Fruit fly (Drosophila melanogaster) whole organism, pupa: ENCODE measurements around the gene Smg5.
A peak's percentile ranks its signal among the peaks of the same experiment; 100 is the strongest.

Experiments used
- CG10348 ChIP-seq: fragments of 200-800 bp; sonication (Bioruptor generic); IDR thresholded peaks from 2 replicates; pipeline ENCODE4 v1.3.6; 2022; ENCODE audit warnings: missing biosample characterization, missing genetic modification characterization
- CG12605 ChIP-seq: fragments of 200-800 bp; sonication (Bioruptor generic); IDR thresholded peaks from 2 replicates; pipeline ENCODE4 v1.3.6; 2022; ENCODE audit warnings: missing biosample characterization, missing genetic modification characterization
- CG13204 ChIP-seq: fragments of 200-800 bp; sonication (Bioruptor generic); optimal IDR thresholded peaks from 2 replicates; lab custom pipeline; 2018; ENCODE audit warnings: missing biosample characterization, mild to moderate bottlenecking, missing genetic modification characterization, moderate library complexity
- CG14655 ChIP-seq: fragments of 200-800 bp; sonication (Bioruptor generic); optimal IDR thresholded peaks from 3 replicates; lab custom pipeline; 2017; ENCODE audit warnings: mild to moderate bottlenecking, missing biosample characterization, missing genetic modification reagents, missing genetic modification characterization
- CG15710 ChIP-seq: fragments of 200-800 bp; sonication (Bioruptor generic); optimal IDR thresholded peaks from 2 replicates; lab custom pipeline; 2018; ENCODE audit warnings: missing biosample characterization, mild to moderate bottlenecking, missing genetic modification characterization, moderate library complexity
- CG17806 ChIP-seq: fragments of 200-800 bp; sonication (Bioruptor generic); optimal IDR thresholded peaks from 2 replicates; lab custom pipeline; 2018; ENCODE audit warnings: missing biosample characterization, mild to moderate bottlenecking, missing genetic modification characterization, moderate library complexity
- CG32121 ChIP-seq: fragments of 200-800 bp; sonication (Bioruptor generic); IDR thresholded peaks from 2 replicates; pipeline ENCODE4 v1.3.6; 2022; ENCODE audit warnings: missing biosample characterization, missing genetic modification characterization
- CG34367 ChIP-seq: fragments of 200-800 bp; sonication (Bioruptor generic); optimal IDR thresholded peaks from 2 replicates; lab custom pipeline; 2018; ENCODE audit warnings: missing biosample characterization, mild to moderate bottlenecking, missing genetic modification characterization
- CG4496 ChIP-seq: fragments of 200-800 bp; sonication (Bioruptor generic); IDR thresholded peaks from 3 replicates; pipeline ENCODE4 v1.3.6; 2022; ENCODE audit warnings: missing biosample characterization, missing genetic modification characterization
- CG8159 ChIP-seq: fragments of 200-800 bp; sonication (Bioruptor generic); optimal IDR thresholded peaks from 3 replicates; lab custom pipeline; 2018; ENCODE audit warnings: missing biosample characterization, mild to moderate bottlenecking, missing genetic modification characterization, moderate library complexity
- CG8301 ChIP-seq: fragments of 200-800 bp; sonication (Bioruptor generic); optimal IDR thresholded peaks from 2 replicates; lab custom pipeline; 2018; ENCODE audit warnings: missing biosample characterization, mild to moderate bottlenecking, missing genetic modification characterization
- CG9948 ChIP-seq: fragments of 200-800 bp; sonication (Bioruptor generic); optimal IDR thresholded peaks from 2 replicates; lab custom pipeline; 2018; ENCODE audit warnings: missing biosample characterization, mild to moderate bottlenecking, missing genetic modification characterization, moderate library complexity
- D1 ChIP-seq: fragments of 200-800 bp; sonication (Bioruptor generic); optimal IDR thresholded peaks from 2 replicates; lab custom pipeline; 2018; ENCODE audit warnings: missing biosample characterization, mild to moderate bottlenecking, missing genetic modification characterization, moderate library complexity
- EcR ChIP-seq: fragments of 200-800 bp; sonication (Bioruptor generic); optimal IDR thresholded peaks from 3 replicates; lab custom pipeline; 2019; ENCODE audit warnings: missing biosample characterization, missing genetic modification characterization, mild to moderate bottlenecking, moderate library complexity, missing genetic modification reagents
- Ets98B ChIP-seq: fragments of 200-800 bp; sonication (Bioruptor generic); IDR thresholded peaks from 2 replicates; pipeline ENCODE4 v1.3.6; 2022; ENCODE audit warnings: missing biosample characterization, missing genetic modification characterization
- Pif1A ChIP-seq: fragments of 200-800 bp; sonication (Bioruptor generic); optimal IDR thresholded peaks from 3 replicates; lab custom pipeline; 2016; ENCODE audit warnings: missing biosample characterization, missing genetic modification characterization
- Pif1B ChIP-seq: fragments of 200-800 bp; sonication (Bioruptor generic); optimal IDR thresholded peaks from 3 replicates; lab custom pipeline; 2016; ENCODE audit warnings: missing biosample characterization, missing genetic modification characterization
- Snoo ChIP-seq: fragments of 200-800 bp; sonication (Bioruptor generic); optimal IDR thresholded peaks from 3 replicates; lab custom pipeline; 2017; ENCODE audit warnings: missing biosample characterization, mild to moderate bottlenecking, missing genetic modification characterization, inconsistent platforms
- fd96Ca ChIP-seq: fragments of 200-800 bp; sonication (Bioruptor generic); IDR thresholded peaks from 3 replicates; pipeline ENCODE4 v1.3.6; 2022; ENCODE audit warnings: missing biosample characterization, missing genetic modification characterization
- gl ChIP-seq: fragments of 200-800 bp; sonication (Bioruptor generic); optimal IDR thresholded peaks from 2 replicates; lab custom pipeline; 2018; ENCODE audit warnings: missing biosample characterization, mild to moderate bottlenecking, missing genetic modification characterization
- rn ChIP-seq: fragments of 200-800 bp; sonication (Bioruptor generic); IDR thresholded peaks from 2 replicates; pipeline ENCODE4 v1.3.6; 2022; ENCODE audit warnings: missing biosample characterization, missing genetic modification characterization

The Smg5 gene

DNA sequence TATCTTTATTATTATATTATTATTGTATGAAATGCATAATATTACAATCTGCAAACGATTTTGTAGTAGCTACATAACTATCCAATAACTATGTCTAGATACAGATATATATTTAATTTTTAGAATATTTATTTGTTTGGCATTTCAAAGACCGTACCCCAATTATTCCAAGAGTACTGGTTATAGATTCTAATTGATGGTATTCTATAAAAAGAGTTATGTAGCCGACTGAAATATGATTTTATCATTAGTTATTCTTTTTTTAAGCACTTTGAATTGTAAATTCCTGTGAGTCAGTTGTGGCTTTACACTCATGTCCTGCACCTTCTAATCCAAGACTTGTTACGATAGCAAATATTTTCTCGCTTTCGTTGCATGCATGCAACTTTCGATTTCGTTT, 21.2 kb upstream of the Smg5 start:
- peak; percentile 49 for TF ChIP-seq CG14655 (GFP tag; lab: Kevin White, UChicago)
- TF ChIP-seq gl (tag; lab: Kevin White, UChicago), result no peak
- TF ChIP-seq CG8301 (tag; lab: Kevin White, UChicago), result peak; percentile 1
- TF ChIP-seq rn, result no peak
- no peak for TF ChIP-seq CG13204
- TF ChIP-seq CG15710 (tag; lab: Kevin White, UChicago), result no peak
- no peak for TF ChIP-seq CG9948 (tag; lab: Kevin White, UChicago)
- TF ChIP-seq Pif1B, result no peak
- no peak for TF ChIP-seq CG10348 (GFP tag; lab: Robert Waterston, UW)
- no peak; the same call in 1 of the 2 replicates for TF ChIP-seq Ets98B (GFP tag; lab: Robert Waterston, UW)
- TF ChIP-seq CG12605 (GFP tag; lab: Robert Waterston, UW), result no peak
- no peak for TF ChIP-seq EcR (GFP tag; lab: Kevin White, UChicago)
- TF ChIP-seq CG4496 (GFP tag; lab: Robert Waterston, UW), result peak; percentile 21; the same call in 1 of the 3 replicates
- TF ChIP-seq, all 21 proteins: peak for 3

DNA sequence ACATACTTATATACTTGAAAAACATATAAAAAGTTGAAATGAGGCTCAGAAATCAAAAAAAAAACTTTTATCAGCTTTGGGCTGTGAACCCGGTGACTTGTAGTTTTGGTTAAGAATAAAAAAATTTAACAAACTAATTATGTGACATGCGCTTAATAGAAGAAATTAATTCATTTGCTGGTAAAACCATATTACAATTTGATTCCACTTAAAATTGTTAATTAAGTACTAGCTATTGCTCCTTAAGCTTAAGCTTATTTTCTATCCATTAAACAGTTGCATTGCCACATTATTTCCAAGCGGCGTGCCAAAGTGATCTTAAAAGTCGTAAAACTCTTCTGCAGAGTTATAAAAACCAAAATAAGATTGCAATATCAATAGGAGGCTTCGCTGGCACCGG, 19.5 kb upstream of the Smg5 start:
- TF ChIP-seq Pif1A (GFP tag; lab: Kevin White, UChicago), result no peak
- TF ChIP-seq CG14655 (GFP tag; lab: Kevin White, UChicago), result peak; percentile 20

DNA sequence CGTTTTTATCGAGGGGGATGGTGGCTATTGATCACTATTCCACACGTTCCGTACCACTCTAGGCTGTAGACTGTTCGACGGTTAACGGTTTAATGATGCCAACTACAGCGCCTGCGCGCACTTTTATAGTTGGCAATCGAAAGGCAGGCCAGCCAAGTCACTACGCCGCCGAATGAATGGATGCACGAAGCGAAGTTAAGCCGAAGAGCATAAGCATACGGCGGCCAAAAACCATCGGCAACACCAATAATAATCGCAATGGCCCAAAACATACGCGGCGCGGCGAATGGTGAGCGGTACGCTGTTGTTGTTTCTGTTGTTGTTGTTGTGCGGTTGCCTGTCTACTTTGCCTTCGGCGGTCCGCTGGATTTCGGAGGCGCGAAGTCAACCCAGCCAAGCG, 19.0 kb upstream of the Smg5 start, which contains the start of gene Vajk1:
TSS of gene Vajk1 (minus strand) at position 101 of the 400 bp plus-strand sequence.
- TF ChIP-seq CG13204, result peak; percentile 67
- no peak for TF ChIP-seq CG12605 (GFP tag; lab: Robert Waterston, UW)
- no peak for TF ChIP-seq CG8159 (tag; lab: Kevin White, UChicago)

DNA sequence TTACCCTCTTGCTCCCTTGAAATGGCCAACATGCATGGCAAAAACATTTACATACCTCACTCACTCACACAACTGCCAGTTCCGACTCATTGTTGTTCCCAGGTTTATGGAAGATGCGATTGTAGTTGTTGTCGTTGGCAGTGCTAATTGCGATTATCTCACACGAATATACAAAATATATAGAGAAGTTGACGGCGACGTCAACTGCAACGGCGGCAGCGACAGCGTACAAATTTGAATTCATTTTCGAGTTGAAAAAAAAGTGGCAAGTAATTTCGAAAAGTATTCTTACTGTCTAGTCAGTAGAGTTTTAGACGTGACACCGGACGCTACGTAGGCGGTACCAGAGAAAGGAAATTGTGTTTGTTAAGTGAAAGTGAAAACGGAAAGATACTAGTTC, 10.0 kb upstream of the Smg5 start, which contains the start of gene Ance-3:
TSS of gene Ance-3 (plus strand) at position 301 of the 400 bp plus-strand sequence.
- TF ChIP-seq CG9948 (tag; lab: Kevin White, UChicago), result no peak
- no peak for TF ChIP-seq rn
- no peak for TF ChIP-seq CG17806 (tag; lab: Kevin White, UChicago)
- no peak for TF ChIP-seq CG13204
- no peak for TF ChIP-seq CG14655 (GFP tag; lab: Kevin White, UChicago)
- TF ChIP-seq Snoo (tag; lab: Kevin White, UChicago), result no peak
- no peak for TF ChIP-seq Ets98B (GFP tag; lab: Robert Waterston, UW)
- no peak for TF ChIP-seq Pif1B
- no peak for TF ChIP-seq D1
- no peak for TF ChIP-seq EcR (GFP tag; lab: Kevin White, UChicago)
- no peak for TF ChIP-seq CG32121

DNA sequence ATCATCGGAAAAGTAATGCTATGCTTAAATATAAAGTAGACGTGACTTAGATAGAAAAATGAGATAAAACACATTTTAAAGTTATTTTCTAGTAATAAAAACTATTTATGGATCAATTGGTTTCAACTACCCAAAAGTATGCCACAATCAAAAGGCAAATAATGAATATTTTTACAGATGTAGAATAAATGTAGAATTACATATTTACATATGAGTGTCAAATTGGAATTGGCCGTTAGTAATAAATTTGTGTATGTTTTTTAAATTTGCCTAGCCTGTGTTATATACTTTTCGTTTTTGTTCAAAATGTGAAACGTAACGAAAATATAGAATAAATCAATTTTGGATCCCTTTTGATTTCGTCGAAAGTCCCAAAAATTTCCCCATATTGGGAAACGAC, 7.3 kb upstream of the Smg5 start, which contains the start of gene Acyp:
TSS of gene Acyp (plus strand) at position 301 of the 400 bp plus-strand sequence.
- TF ChIP-seq Pif1B (no peak), CG10348 (GFP tag; lab: Robert Waterston, UW) (no peak), Pif1A (GFP tag; lab: Kevin White, UChicago) (no peak)

DNA sequence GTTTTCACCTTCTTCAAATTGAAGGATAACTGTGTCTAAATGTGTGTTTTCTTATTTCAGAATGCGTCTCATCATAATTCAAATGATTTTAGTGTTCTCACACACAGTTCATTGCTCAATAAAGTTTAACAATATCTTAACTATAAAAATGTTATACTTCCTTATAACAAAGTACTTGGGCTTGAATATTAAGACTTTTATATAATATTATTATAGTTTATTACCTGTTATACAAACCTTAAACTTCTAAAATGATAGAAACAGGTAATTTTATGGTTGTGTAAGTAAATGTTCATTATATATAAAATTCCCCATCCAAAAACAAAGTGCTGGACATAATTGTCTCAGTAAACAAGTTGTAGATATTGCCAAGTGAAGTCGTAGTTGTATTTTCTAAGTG, 4.6 kb upstream of the Smg5 start, which contains the start of gene Ance-2:
TSS of gene Ance-2 (plus strand) at position 301 of the 400 bp plus-strand sequence.
- TF ChIP-seq Snoo (tag; lab: Kevin White, UChicago) (no peak), CG17806 (tag; lab: Kevin White, UChicago) (no peak), CG8301 (tag; lab: Kevin White, UChicago) (no peak), CG13204 (no peak), CG34367 (tag; lab: Kevin White, UChicago) (no peak), Pif1B (no peak), Pif1A (GFP tag; lab: Kevin White, UChicago) (no peak), EcR (GFP tag; lab: Kevin White, UChicago) (no peak), rn (no peak), Ets98B (GFP tag; lab: Robert Waterston, UW) (no peak), CG9948 (tag; lab: Kevin White, UChicago) (no peak)

DNA sequence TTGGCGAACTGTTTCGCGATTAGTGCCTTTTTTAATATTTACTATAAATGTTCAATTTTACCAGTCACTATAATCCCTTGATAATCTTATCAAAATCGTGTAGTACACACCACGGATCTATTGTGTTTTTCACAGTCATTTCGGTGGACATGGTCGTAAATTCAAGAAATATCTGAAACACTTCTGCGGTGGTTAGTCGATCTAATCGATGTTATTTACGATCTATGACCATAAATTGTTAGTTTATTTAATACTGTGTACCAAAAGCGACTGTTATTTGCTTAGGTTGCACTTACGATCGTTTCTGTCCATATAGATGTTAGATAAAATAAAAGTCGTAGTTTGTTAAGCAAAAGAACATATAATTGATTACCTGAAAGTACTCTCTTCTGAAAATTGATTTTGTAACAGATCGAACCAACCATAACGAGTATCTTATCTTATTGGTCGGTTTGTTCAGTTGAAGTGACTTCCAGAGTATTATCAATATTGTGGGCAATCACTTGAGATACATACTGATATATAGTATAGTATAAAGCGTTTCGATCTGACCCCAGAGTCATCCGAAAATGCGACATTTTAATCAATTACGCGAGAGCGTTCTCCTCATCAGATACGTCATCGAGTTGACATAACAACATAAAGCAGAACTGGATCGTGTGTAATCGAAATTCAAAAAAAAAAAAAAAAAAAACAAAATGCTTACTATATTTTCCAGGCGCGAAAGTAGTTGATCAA, 1.6 kb upstream of the Smg5 start:
- no peak for TF ChIP-seq Pif1A (GFP tag; lab: Kevin White, UChicago)
- no peak for TF ChIP-seq Snoo (tag; lab: Kevin White, UChicago)
- TF ChIP-seq CG13204, result no peak
- TF ChIP-seq CG34367 (tag; lab: Kevin White, UChicago), result no peak
- TF ChIP-seq rn, result no peak
- no peak for TF ChIP-seq fd96Ca (GFP tag; lab: Robert Waterston, UW)
- TF ChIP-seq CG17806 (tag; lab: Kevin White, UChicago), result no peak
- no peak for TF ChIP-seq EcR (GFP tag; lab: Kevin White, UChicago)
- TF ChIP-seq CG4496 (GFP tag; lab: Robert Waterston, UW), result no peak
- no peak for TF ChIP-seq CG8159 (tag; lab: Kevin White, UChicago)
- no peak for TF ChIP-seq CG15710 (tag; lab: Kevin White, UChicago)
- TF ChIP-seq CG10348 (GFP tag; lab: Robert Waterston, UW), result no peak
- TF ChIP-seq D1, result no peak
- TF ChIP-seq CG12605 (GFP tag; lab: Robert Waterston, UW), result no peak
- TF ChIP-seq Pif1B, result no peak
- no peak for TF ChIP-seq Ets98B (GFP tag; lab: Robert Waterston, UW)
- TF ChIP-seq gl (tag; lab: Kevin White, UChicago), result no peak
- TF ChIP-seq CG8301 (tag; lab: Kevin White, UChicago), result no peak
- no peak for TF ChIP-seq CG32121
